Worm (Caenorhabditis elegans) whole organism, L1 larva: ENCODE measurements around the gene F58A6.2.

Experiments
- C34B4.2 ChIP-seq: sonication (generic microtip); optimal IDR thresholded peaks from 2 replicates; lab custom pipeline; 2017; ENCODE audit warnings: mild to moderate bottlenecking, missing genetic modification characterization, missing compliant biosample characterization
- aha-1 ChIP-seq: fragments of 150-350 bp; optimal IDR thresholded peaks from 2 replicates; lab custom pipeline; 2014; ENCODE audit warnings: missing biosample characterization, missing genetic modification characterization
- alr-1 ChIP-seq: fragments of 200-800 bp; sonication (Bioruptor generic); optimal IDR thresholded peaks from 2 replicates; lab custom pipeline; 2018; ENCODE audit warnings: borderline replicate concordance, mild to moderate bottlenecking, missing genetic modification characterization, missing compliant biosample characterization
- ama-1 ChIP-seq: fragments of 150-350 bp; optimal IDR thresholded peaks from 2 replicates; lab custom pipeline; 2014
- blmp-1 ChIP-seq: fragments of 150-350 bp; optimal IDR thresholded peaks from 2 replicates; lab custom pipeline; 2014; ENCODE audit warnings: missing biosample characterization, missing genetic modification characterization
- ceh-88 ChIP-seq: fragments of 200-800 bp; sonication (Bioruptor generic); IDR thresholded peaks from 2 replicates; pipeline ENCODE4 v1.3.6; 2022; ENCODE audit warnings: missing genetic modification characterization, missing compliant biosample characterization
- ceh-90 ChIP-seq: sonication (generic microtip); optimal IDR thresholded peaks from 2 replicates; lab custom pipeline; 2016; ENCODE audit warnings: missing genetic modification characterization, missing compliant biosample characterization
- dpl-1 ChIP-seq, 3 experiments: fragments of 150-350 bp in 2 of 3; sonication (generic microtip) in 1 of 3; optimal IDR thresholded peaks; 2 replicates each; lab custom pipeline; 2014 to 2017; ENCODE audit warnings: missing biosample characterization in 3 of 3, missing genetic modification characterization in 3 of 3, missing genetic modification reagents in 3 of 3
- dsc-1 ChIP-seq: sonication (generic microtip); optimal IDR thresholded peaks from 2 replicates; lab custom pipeline; 2016; ENCODE audit warnings: mild to moderate bottlenecking, missing genetic modification characterization, missing compliant biosample characterization
- efl-1 ChIP-seq, 4 experiments: fragments of 150-350 bp; optimal IDR thresholded peaks in 3 of 4; peaks in 1 of 4; 1 replicate in 1 of 4; 2 replicates in 3 of 4; lab custom pipeline; 2014; ENCODE audit warnings: missing biosample characterization in 2 of 4, missing genetic modification characterization in 2 of 4, missing genetic modification reagents in 2 of 4
- efl-3 ChIP-seq: fragments of 200-800 bp; sonication (Bioruptor generic); optimal IDR thresholded peaks from 2 replicates; lab custom pipeline; 2018; ENCODE audit warnings: mild to moderate bottlenecking, missing genetic modification characterization, missing compliant biosample characterization
- egl-13 ChIP-seq: sonication (generic microtip); optimal IDR thresholded peaks from 2 replicates; lab custom pipeline; 2016; ENCODE audit warnings: missing genotype, missing genetic modification reagents, missing genetic modification characterization, missing compliant biosample characterization
- elt-2 ChIP-seq: sonication (generic microtip); optimal IDR thresholded peaks from 2 replicates; lab custom pipeline; 2016; ENCODE audit warnings: missing genetic modification characterization, mild to moderate bottlenecking, inconsistent platforms, missing compliant biosample characterization, missing genetic modification reagents
- ets-5 ChIP-seq: fragments of 200-800 bp; sonication (Bioruptor generic); IDR thresholded peaks from 2 replicates; pipeline ENCODE4 v1.3.6; 2022; ENCODE audit warnings: missing genetic modification characterization, missing compliant biosample characterization
- fkh-10 ChIP-seq: sonication (generic microtip); optimal IDR thresholded peaks from 2 replicates; lab custom pipeline; 2017; ENCODE audit warnings: missing biosample characterization, missing genetic modification reagents, missing genetic modification characterization
- fkh-4 ChIP-seq: sonication (generic microtip); optimal IDR thresholded peaks from 2 replicates; lab custom pipeline; 2016; ENCODE audit warnings: missing compliant biosample characterization, missing genetic modification characterization, borderline replicate concordance
- fkh-8 ChIP-seq: sonication (generic microtip); optimal IDR thresholded peaks from 2 replicates; lab custom pipeline; 2016; ENCODE audit warnings: mild to moderate bottlenecking, missing genetic modification characterization, missing compliant biosample characterization
- fos-1 ChIP-seq: fragments of 150-350 bp; optimal IDR thresholded peaks from 2 replicates; lab custom pipeline; 2014; ENCODE audit warnings: missing biosample characterization, missing genetic modification characterization
- irx-1 ChIP-seq: sonication (generic microtip); optimal IDR thresholded peaks from 2 replicates; lab custom pipeline; 2016; ENCODE audit warnings: missing genetic modification characterization, missing compliant biosample characterization
- isw-1 ChIP-seq: fragments of 200-800 bp; sonication (Bioruptor generic); IDR thresholded peaks from 2 replicates; pipeline ENCODE4 v1.3.6; 2022; ENCODE audit warnings: missing genetic modification characterization, missing compliant biosample characterization
- lin-13 ChIP-seq: fragments of 150-350 bp; optimal IDR thresholded peaks from 2 replicates; lab custom pipeline; 2014; ENCODE audit warnings: missing biosample characterization, missing genetic modification reagents, missing genetic modification characterization
- lin-14 ChIP-seq: fragments of 200-800 bp; sonication (Bioruptor generic); optimal IDR thresholded peaks from 2 replicates; lab custom pipeline; 2018; ENCODE audit warnings: mild to moderate bottlenecking, missing genetic modification characterization, moderate library complexity, missing compliant biosample characterization
- lin-15B ChIP-seq: fragments of 150-350 bp; sonication (generic microtip); optimal IDR thresholded peaks from 3 replicates; lab custom pipeline; 2014; ENCODE audit warnings: missing biosample characterization, missing genetic modification characterization
- lin-35 ChIP-seq, 2 experiments: fragments of 150-350 bp; optimal IDR thresholded peaks; 2 replicates each; lab custom pipeline; 2014; ENCODE audit warnings: missing biosample characterization in 2 of 2, missing genetic modification characterization in 2 of 2, missing genetic modification reagents in 2 of 2
- lin-39 ChIP-seq: fragments of 150-350 bp; optimal IDR thresholded peaks from 2 replicates; lab custom pipeline; 2014; ENCODE audit warnings: missing biosample characterization, missing genetic modification reagents, missing genetic modification characterization
- lsy-2 ChIP-seq, 2 experiments: fragments of 150-350 bp; optimal IDR thresholded peaks; 2 replicates each; lab custom pipeline; 2014; ENCODE audit warnings: missing biosample characterization in 2 of 2, missing genetic modification characterization in 2 of 2
- mab-9 ChIP-seq: fragments of 200-800 bp; sonication (Bioruptor generic); IDR thresholded peaks from 2 replicates; pipeline ENCODE4 v1.3.6; 2022; ENCODE audit warnings: missing genetic modification reagents, missing genetic modification characterization, missing compliant biosample characterization
- mdl-1 ChIP-seq, 2 experiments: fragments of 150-350 bp; optimal IDR thresholded peaks; 2 replicates each; lab custom pipeline; 2014 to 2017; ENCODE audit warnings: missing biosample characterization in 2 of 2, missing genetic modification characterization in 2 of 2, inconsistent platforms in 1 of 2
- mep-1 ChIP-seq: fragments of 150-350 bp; optimal IDR thresholded peaks from 2 replicates; lab custom pipeline; 2014; ENCODE audit warnings: missing biosample characterization, missing genetic modification characterization
- nhr-19 ChIP-seq: fragments of 200-800 bp; sonication (Bioruptor generic); conservative IDR thresholded peaks from 2 replicates; pipeline ENCODE4 v1.3.6; 2022; ENCODE audit warnings: missing genetic modification characterization, missing compliant biosample characterization
- nhr-20 ChIP-seq: sonication (generic microtip); optimal IDR thresholded peaks from 2 replicates; lab custom pipeline; 2016; ENCODE audit warnings: mild to moderate bottlenecking, missing genetic modification characterization, missing compliant biosample characterization
- nhr-237 ChIP-seq: fragments of 150-350 bp; optimal IDR thresholded peaks from 2 replicates; lab custom pipeline; 2014; ENCODE audit warnings: missing biosample characterization, missing genetic modification characterization
- nhr-76 ChIP-seq: sonication (generic microtip); optimal IDR thresholded peaks from 2 replicates; lab custom pipeline; 2017; ENCODE audit warnings: missing biosample characterization, missing genetic modification characterization
- nhr-84 ChIP-seq: sonication (generic microtip); optimal IDR thresholded peaks from 2 replicates; lab custom pipeline; 2017; ENCODE audit warnings: missing biosample characterization, missing genetic modification characterization
- nhr-90 ChIP-seq: sonication (generic microtip); optimal IDR thresholded peaks from 2 replicates; lab custom pipeline; 2016; ENCODE audit warnings: mild to moderate bottlenecking, missing genetic modification characterization, missing compliant biosample characterization; ENCODE audit not compliant: poor library complexity
- pax-3 ChIP-seq: fragments of 200-800 bp; sonication (Bioruptor generic); optimal IDR thresholded peaks from 2 replicates; lab custom pipeline; 2018; ENCODE audit warnings: mild to moderate bottlenecking, missing genetic modification characterization, moderate library complexity, missing compliant biosample characterization
- skn-1 ChIP-seq: fragments of 150-350 bp; optimal IDR thresholded peaks from 2 replicates; lab custom pipeline; 2014; ENCODE audit warnings: missing biosample characterization, missing genetic modification characterization
- snpc-4 ChIP-seq: fragments of 150-350 bp; optimal IDR thresholded peaks from 2 replicates; lab custom pipeline; 2014; ENCODE audit warnings: missing biosample characterization, missing genetic modification characterization
- snu-23 ChIP-seq: sonication (generic microtip); optimal IDR thresholded peaks from 2 replicates; lab custom pipeline; 2016; ENCODE audit warnings: missing genetic modification characterization, missing compliant biosample characterization
- sox-4 ChIP-seq: sonication (generic microtip); optimal IDR thresholded peaks from 2 replicates; lab custom pipeline; 2016; ENCODE audit warnings: missing genetic modification characterization, missing compliant biosample characterization
- sup-37 ChIP-seq: fragments of 200-800 bp; sonication (Bioruptor generic); optimal IDR thresholded peaks from 2 replicates; lab custom pipeline; 2018; ENCODE audit warnings: mild to moderate bottlenecking, missing genetic modification characterization, missing compliant biosample characterization
- unc-62 ChIP-seq: fragments of 150-350 bp; optimal IDR thresholded peaks from 2 replicates; lab custom pipeline; 2014; ENCODE audit warnings: missing biosample characterization, missing genetic modification reagents, missing genetic modification characterization
- unc-86 ChIP-seq: sonication (generic microtip); optimal IDR thresholded peaks from 2 replicates; lab custom pipeline; 2016; ENCODE audit warnings: missing genetic modification characterization, missing compliant biosample characterization
- vab-15 ChIP-seq: sonication (generic microtip); optimal IDR thresholded peaks from 2 replicates; lab custom pipeline; 2017; ENCODE audit warnings: missing genotype, mild to moderate bottlenecking, missing genetic modification characterization, missing compliant biosample characterization
- zag-1 ChIP-seq: fragments of 150-350 bp; optimal IDR thresholded peaks from 2 replicates; lab custom pipeline; 2014; ENCODE audit warnings: missing biosample characterization, missing genetic modification characterization
- zip-4 ChIP-seq: fragments of 200-800 bp; sonication (Bioruptor generic); optimal IDR thresholded peaks from 2 replicates; lab custom pipeline; 2018; ENCODE audit warnings: mild to moderate bottlenecking, missing genetic modification characterization, moderate library complexity, missing compliant biosample characterization
- ztf-4 ChIP-seq: fragments of 150-350 bp; optimal IDR thresholded peaks from 2 replicates; lab custom pipeline; 2014; ENCODE audit warnings: missing biosample characterization, missing genetic modification characterization

The F58A6.2 gene

ce11 chrII:5105020-5105419 is 31.5 kb upstream of the F58A6.2 start (continued):
- TF ChIP-seq mab-9 (GFP tag; lab: Robert Waterston, UW) (0 out of 2 replicates have a peak, but pooled peaks have one; percentile 38), aha-1 (no peak), snpc-4 (peak; percentile 37), fkh-8 (tag; lab: Kevin White, UChicago) (peak; percentile 68), fos-1 (tag; lab: Kevin White, UChicago) (peak; percentile 76), zip-4 (GFP tag; lab: Kevin White, UChicago) (no peak), sup-37 (no peak), nhr-84 (tag; lab: Kevin White, UChicago) (no peak), mdl-1 (tag; optimal IDR thresholded peaks at IDR 0.05; lab: Kevin White, UChicago) (peak in 1 of 2 experiments; percentile 66), mep-1 (tag; lab: Kevin White, UChicago) (peak; percentile 78), nhr-19 (GFP tag; lab: Robert Waterston, UW) (peak; percentile 68), ets-5 (GFP tag; lab: Robert Waterston, UW) (no peak), elt-2 (tag; lab: Kevin White, UChicago) (peak; percentile 79), unc-86 (tag; lab: Kevin White, UChicago) (peak; percentile 41), efl-3 (GFP tag; lab: Kevin White, UChicago) (peak; percentile 3), snu-23 (GFP tag; lab: Kevin White, UChicago) (peak; percentile 76), ama-1 (lab: Kevin White, UChicago) (peak; percentile 60), lin-13 (GFP tag; lab: Kevin White, UChicago) (no peak), efl-1 (optimal IDR thresholded peaks at IDR 0.05; lab: Kevin White, UChicago) (peak; percentile 67 to 75), efl-1 (GFP tag; optimal IDR thresholded peaks at IDR 0.05 in 1 of 2; lab: Kevin White, UChicago) (peak; percentile 55 to 95), ztf-4 (tag; lab: Kevin White, UChicago) (no peak), ceh-88 (GFP tag; lab: Robert Waterston, UW) (peak; percentile 30; the same call in 1 of the 2 replicates), blmp-1 (tag; lab: Kevin White, UChicago) (peak; percentile 29), isw-1 (GFP tag; lab: Robert Waterston, UW) (no peak), pax-3 (tag; lab: Kevin White, UChicago) (peak; percentile 32), nhr-76 (tag; lab: Kevin White, UChicago) (no peak), lin-39 (tag; lab: Kevin White, UChicago) (no peak), nhr-90 (tag; lab: Kevin White, UChicago) (peak; percentile 78), lsy-2 (tag; optimal IDR thresholded peaks at IDR 0.05; lab: Kevin White, UChicago) (peak; percentile 66 to 83), zag-1 (tag; lab: Kevin White, UChicago) (no peak), dsc-1 (peak; percentile 75), irx-1 (tag; lab: Kevin White, UChicago) (peak; percentile 5), nhr-20 (tag; lab: Kevin White, UChicago) (peak; percentile 72), lin-15B (no peak), alr-1 (tag; lab: Kevin White, UChicago) (no peak), C34B4.2 (tag; lab: Kevin White, UChicago) (no peak), skn-1 (tag; lab: Kevin White, UChicago) (peak; percentile 84), egl-13 (tag; lab: Kevin White, UChicago) (no peak), lin-35 (GFP tag; optimal IDR thresholded peaks at IDR 0.05; lab: Kevin White, UChicago) (peak; percentile 60 to 82), ceh-90 (no peak), unc-62 (no peak), dpl-1 (GFP tag; optimal IDR thresholded peaks at IDR 0.05; lab: Kevin White, UChicago) (peak in 2 of 3 experiments; percentile 57 to 68), fkh-4 (tag; lab: Kevin White, UChicago) (no peak), vab-15 (tag; lab: Kevin White, UChicago) (peak; percentile 34), fkh-10 (GFP tag; lab: Kevin White, UChicago) (peak; percentile 51), lin-14 (peak; percentile 60), nhr-237 (no peak), sox-4 (tag; lab: Kevin White, UChicago) (peak; percentile 8)
- TF ChIP-seq, all 84 proteins: peak for 46
